Fruit fly (Drosophila melanogaster) whole organism, embryonic: ENCODE results near the gene CG11068.

Experiments
- Atf3 ChIP-seq: fragments of 200-800 bp; sonication (Bioruptor generic); optimal IDR thresholded peaks from 3 replicates; lab custom pipeline; 2016; ENCODE audit warnings: missing biosample characterization, missing genetic modification characterization
- BtbVII ChIP-seq: fragments of 200-800 bp; sonication (Bioruptor generic); optimal IDR thresholded peaks from 3 replicates; lab custom pipeline; 2017; ENCODE audit warnings: missing biosample characterization, mild to moderate bottlenecking, missing genetic modification characterization
- CG11504 ChIP-seq: fragments of 200-800 bp; sonication (Bioruptor generic); optimal IDR thresholded peaks from 3 replicates; lab custom pipeline; 2019; ENCODE audit warnings: missing biosample characterization, mild to moderate bottlenecking, missing genetic modification characterization, moderate library complexity
- CG12104 ChIP-seq: fragments of 200-800 bp; sonication (Bioruptor generic); optimal IDR thresholded peaks from 3 replicates; lab custom pipeline; 2016; ENCODE audit warnings: missing biosample characterization, missing genetic modification characterization
- CG14050 ChIP-seq: fragments of 200-800 bp; sonication (Bioruptor generic); IDR thresholded peaks from 3 replicates; pipeline ENCODE4 v1.3.6; 2022; ENCODE audit warnings: missing biosample characterization, missing genetic modification characterization
- CG14667 ChIP-seq: fragments of 200-800 bp; sonication (Bioruptor generic); IDR thresholded peaks from 2 replicates; pipeline ENCODE4 v1.3.6; 2022; ENCODE audit warnings: missing biosample characterization, missing genetic modification characterization
- CG14710 ChIP-seq: fragments of 200-800 bp; sonication (Bioruptor generic); optimal IDR thresholded peaks from 3 replicates; lab custom pipeline; 2019; ENCODE audit warnings: missing biosample characterization, mild to moderate bottlenecking, missing genetic modification characterization, moderate library complexity
- CG1529 ChIP-seq: fragments of 200-800 bp; sonication (Bioruptor generic); optimal IDR thresholded peaks from 3 replicates; lab custom pipeline; 2018; ENCODE audit warnings: missing biosample characterization, missing genetic modification characterization
- CG17568 ChIP-seq: fragments of 200-800 bp; sonication (Bioruptor generic); optimal IDR thresholded peaks from 2 replicates; lab custom pipeline; 2018; ENCODE audit warnings: missing biosample characterization, mild to moderate bottlenecking, missing genetic modification characterization, moderate library complexity
- CG18619 ChIP-seq: fragments of 200-800 bp; sonication (Bioruptor generic); optimal IDR thresholded peaks from 3 replicates; lab custom pipeline; 2017; ENCODE audit warnings: missing biosample characterization, mild to moderate bottlenecking, missing genetic modification characterization
- CG2120 ChIP-seq: fragments of 200-800 bp; sonication (Bioruptor generic); optimal IDR thresholded peaks from 3 replicates; lab custom pipeline; 2016; ENCODE audit warnings: missing biosample characterization, missing genetic modification characterization
- CG2875 ChIP-seq: fragments of 200-800 bp; sonication (Bioruptor generic); optimal IDR thresholded peaks from 2 replicates; lab custom pipeline; 2017; ENCODE audit warnings: missing biosample characterization, mild to moderate bottlenecking, missing genetic modification characterization, missing genetic modification reagents
- CG2889 ChIP-seq: fragments of 200-800 bp; sonication (Bioruptor generic); IDR thresholded peaks from 3 replicates; pipeline ENCODE4 v1.3.6; 2022; ENCODE audit warnings: missing biosample characterization, missing genetic modification characterization
- CG4404 ChIP-seq: fragments of 200-800 bp; sonication (Bioruptor generic); IDR thresholded peaks from 2 replicates; pipeline ENCODE4 v1.3.6; 2022; ENCODE audit warnings: missing biosample characterization, missing genetic modification characterization
- CG7786 ChIP-seq: fragments of 200-800 bp; sonication (Bioruptor generic); optimal IDR thresholded peaks from 2 replicates; lab custom pipeline; 2016; ENCODE audit warnings: missing biosample characterization, missing genetic modification characterization
- CG9932 ChIP-seq: fragments of 200-800 bp; sonication (Bioruptor generic); IDR thresholded peaks from 2 replicates; pipeline ENCODE4 v1.3.6; 2022; ENCODE audit warnings: missing biosample characterization, missing genetic modification characterization
- CrebB ChIP-seq: fragments of 200-800 bp; sonication (Bioruptor generic); optimal IDR thresholded peaks from 3 replicates; lab custom pipeline; 2018; ENCODE audit warnings: missing biosample characterization, mild to moderate bottlenecking, missing genetic modification characterization
- Dek ChIP-seq: fragments of 200-800 bp; sonication (Bioruptor generic); optimal IDR thresholded peaks from 3 replicates; lab custom pipeline; 2019; ENCODE audit warnings: missing biosample characterization, mild to moderate bottlenecking, missing genetic modification characterization, moderate library complexity
- Dll ChIP-seq: fragments of 200-800 bp; sonication (Bioruptor generic); IDR thresholded peaks from 4 replicates; pipeline ENCODE4 v1.3.6; 2022; ENCODE audit warnings: missing biosample characterization, missing genetic modification characterization; ENCODE audit not compliant: partially characterized antibody
- E2f1 ChIP-seq: fragments of 200-800 bp; sonication (Bioruptor generic); IDR thresholded peaks from 2 replicates; pipeline ENCODE4 v1.3.6; 2022; ENCODE audit warnings: missing biosample characterization, missing genetic modification characterization
- GATAe ChIP-seq: fragments of 200-800 bp; sonication (Bioruptor generic); conservative IDR thresholded peaks from 2 replicates; pipeline ENCODE4 v1.3.6; 2022; ENCODE audit warnings: missing biosample characterization, missing genetic modification characterization
- HLH3B ChIP-seq: fragments of 200-800 bp; sonication (Bioruptor generic); IDR thresholded peaks from 2 replicates; pipeline ENCODE4 v1.3.6; 2022; ENCODE audit warnings: missing biosample characterization, missing genetic modification characterization
- Nf-YA ChIP-seq: fragments of 200-800 bp; sonication (Bioruptor generic); IDR thresholded peaks from 2 replicates; pipeline ENCODE4 v1.3.6; 2022; ENCODE audit warnings: missing biosample characterization, missing genetic modification characterization
- Oaz ChIP-seq: fragments of 200-800 bp; sonication (Bioruptor generic); IDR thresholded peaks from 2 replicates; pipeline ENCODE4 v1.3.6; 2022; ENCODE audit warnings: missing biosample characterization, missing genetic modification characterization
- Oli ChIP-seq: fragments of 200-800 bp; sonication (Bioruptor generic); optimal IDR thresholded peaks from 2 replicates; lab custom pipeline; 2018; ENCODE audit warnings: missing biosample characterization, mild to moderate bottlenecking, missing genetic modification characterization, moderate library complexity
- Pdp1 ChIP-seq, 2 experiments: fragments of 200-800 bp; sonication (Bioruptor generic); optimal IDR thresholded peaks; 3 replicates each; lab custom pipeline; 2016; ENCODE audit warnings: missing biosample characterization in 2 of 2, missing genetic modification characterization in 2 of 2, mild to moderate bottlenecking in 1 of 2, moderate library complexity in 1 of 2
- Poxn ChIP-seq: fragments of 200-800 bp; sonication (Bioruptor generic); IDR thresholded peaks from 2 replicates; pipeline ENCODE4 v1.3.6; 2022; ENCODE audit warnings: missing biosample characterization, missing genetic modification characterization
- Side ChIP-seq: fragments of 200-800 bp; sonication (Bioruptor generic); optimal IDR thresholded peaks from 2 replicates; lab custom pipeline; 2016; ENCODE audit warnings: missing biosample characterization, missing genetic modification characterization
- Sox100B ChIP-seq: fragments of 200-800 bp; sonication (Bioruptor generic); optimal IDR thresholded peaks from 3 replicates; lab custom pipeline; 2018; ENCODE audit warnings: missing biosample characterization, mild to moderate bottlenecking, missing genetic modification characterization
- TFAM ChIP-seq: fragments of 200-800 bp; sonication (Bioruptor generic); optimal IDR thresholded peaks from 2 replicates; lab custom pipeline; 2017; ENCODE audit warnings: missing biosample characterization, missing genetic modification characterization, inconsistent platforms
- ab ChIP-seq: fragments of 200-800 bp; sonication (Bioruptor generic); optimal IDR thresholded peaks from 2 replicates; lab custom pipeline; 2016; ENCODE audit warnings: missing biosample characterization, missing genetic modification characterization
- ac ChIP-seq: fragments of 200-800 bp; sonication (Bioruptor generic); optimal IDR thresholded peaks from 3 replicates; lab custom pipeline; 2017; ENCODE audit warnings: missing biosample characterization, mild to moderate bottlenecking, missing genetic modification characterization
- ara ChIP-seq: fragments of 200-800 bp; sonication (Bioruptor generic); IDR thresholded peaks from 2 replicates; pipeline ENCODE4 v1.3.6; 2022; ENCODE audit warnings: missing biosample characterization, missing genetic modification characterization
- bab2 ChIP-seq: fragments of 200-800 bp; sonication (Bioruptor generic); optimal IDR thresholded peaks from 2 replicates; lab custom pipeline; 2016; ENCODE audit warnings: missing biosample characterization, missing genetic modification characterization
- bcd ChIP-seq: fragments of 200-800 bp; sonication (Bioruptor generic); optimal IDR thresholded peaks from 2 replicates; lab custom pipeline; 2017; ENCODE audit warnings: missing biosample characterization, mild to moderate bottlenecking, missing genetic modification characterization
- btn ChIP-seq: fragments of 200-800 bp; sonication (Bioruptor generic); optimal IDR thresholded peaks from 2 replicates; lab custom pipeline; 2016; ENCODE audit warnings: missing biosample characterization, missing genetic modification characterization
- dpn ChIP-seq, 2 experiments: fragments of 200-800 bp; sonication (Bioruptor generic); optimal IDR thresholded peaks; 3 replicates each; lab custom pipeline; 2016; ENCODE audit warnings: missing biosample characterization in 2 of 2, missing genetic modification characterization in 2 of 2
- eyg ChIP-seq: fragments of 200-800 bp; sonication (Bioruptor generic); optimal IDR thresholded peaks from 3 replicates; lab custom pipeline; 2016; ENCODE audit warnings: missing biosample characterization, missing genetic modification characterization
- ftz-f1 ChIP-seq: fragments of 200-800 bp; sonication (Bioruptor generic); optimal IDR thresholded peaks from 2 replicates; lab custom pipeline; 2016; ENCODE audit warnings: missing biosample characterization, missing genetic modification characterization
- gcm2 ChIP-seq: fragments of 200-800 bp; sonication (Bioruptor generic); optimal IDR thresholded peaks from 2 replicates; lab custom pipeline; 2016; ENCODE audit warnings: missing biosample characterization, missing genetic modification characterization
- grau ChIP-seq: fragments of 200-800 bp; optimal IDR thresholded peaks from 3 replicates; lab custom pipeline; 2019; ENCODE audit warnings: missing biosample characterization, mild to moderate bottlenecking, missing genetic modification characterization, moderate library complexity
- jigr1 ChIP-seq: fragments of 200-800 bp; sonication (Bioruptor generic); IDR thresholded peaks from 3 replicates; pipeline ENCODE4 v1.3.6; 2022; ENCODE audit warnings: missing biosample characterization, missing genetic modification characterization
- jumu ChIP-seq: fragments of 200-800 bp; sonication (Bioruptor generic); optimal IDR thresholded peaks from 3 replicates; lab custom pipeline; 2016; ENCODE audit warnings: missing biosample characterization, missing genetic modification characterization
- maf-S ChIP-seq: fragments of 200-800 bp; sonication (Bioruptor generic); optimal IDR thresholded peaks from 2 replicates; lab custom pipeline; 2016; ENCODE audit warnings: missing biosample characterization, missing genetic modification characterization
- odd ChIP-seq: fragments of 200-800 bp; sonication (Bioruptor generic); optimal IDR thresholded peaks from 2 replicates; lab custom pipeline; 2017; ENCODE audit warnings: missing biosample characterization, mild to moderate bottlenecking, missing genetic modification characterization
- otp ChIP-seq: fragments of 200-800 bp; sonication (Bioruptor generic); IDR thresholded peaks from 3 replicates; pipeline ENCODE4, ENCODE4 v1.3.6; 2022; ENCODE audit warnings: missing biosample characterization, missing genetic modification characterization
- pum ChIP-seq: fragments of 200-800 bp; sonication (Bioruptor generic); optimal IDR thresholded peaks from 2 replicates; lab custom pipeline; 2016; ENCODE audit warnings: missing biosample characterization, missing genetic modification characterization
- ro ChIP-seq: fragments of 200-800 bp; sonication (Bioruptor generic); IDR thresholded peaks from 2 replicates; pipeline ENCODE4 v1.3.6; 2022; ENCODE audit warnings: missing biosample characterization, missing genetic modification characterization
- sd ChIP-seq: fragments of 200-800 bp; sonication (Bioruptor generic); optimal IDR thresholded peaks from 3 replicates; lab custom pipeline; 2018; ENCODE audit warnings: missing biosample characterization, mild to moderate bottlenecking, missing genetic modification characterization, moderate library complexity
- stwl ChIP-seq: fragments of 200-800 bp; sonication (Bioruptor generic); optimal IDR thresholded peaks from 3 replicates; lab custom pipeline; 2018; ENCODE audit warnings: missing biosample characterization, mild to moderate bottlenecking, missing genetic modification characterization, moderate library complexity

The CG11068 gene

DNA sequence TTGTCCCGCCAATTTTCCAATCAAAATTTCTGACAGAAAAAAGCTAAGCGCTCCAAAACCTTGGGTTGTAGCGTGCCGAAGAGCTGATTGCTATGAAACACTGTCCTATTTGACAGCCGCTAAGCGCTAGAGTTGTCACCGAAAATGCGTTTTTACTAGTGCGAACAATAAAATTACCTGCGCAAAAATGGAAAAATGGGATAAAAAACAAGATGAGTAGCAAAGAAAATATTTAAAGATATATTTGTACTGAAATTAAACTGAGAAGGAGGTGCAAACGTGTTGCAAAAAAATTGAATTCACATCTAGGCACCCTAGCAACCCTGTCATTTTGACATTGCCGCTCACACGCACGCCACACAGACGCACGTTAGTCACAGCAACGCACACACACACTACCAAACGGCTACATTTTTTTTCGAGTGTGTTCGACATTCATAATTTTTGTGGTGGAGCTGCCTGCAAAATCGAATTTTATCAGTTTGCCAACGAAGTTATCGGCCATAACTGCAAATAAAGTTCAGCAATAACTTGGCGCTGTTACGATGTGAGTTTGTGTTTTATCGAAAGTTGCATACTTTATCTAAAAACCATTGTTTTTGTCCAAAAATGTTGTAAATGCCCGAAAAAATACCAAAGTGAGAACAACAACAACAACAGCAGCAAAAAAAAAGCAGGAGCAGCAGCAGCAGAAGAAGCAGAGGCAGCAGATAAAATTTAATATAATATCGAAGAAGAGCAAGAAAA, 41.1 kb downstream of the CG11068 start, which contains the start of gene ben (continued):
- peak; percentile 64 for TF ChIP-seq BtbVII
- peak; percentile 51 for TF ChIP-seq CG2875 (GFP tag; lab: Kevin White, UChicago)
- peak; percentile 60 for TF ChIP-seq odd (GFP tag; lab: Kevin White, UChicago)
- TF ChIP-seq CG18619 (GFP tag; lab: Kevin White, UChicago), result peak; percentile 86
- no peak for TF ChIP-seq ab (GFP tag; lab: Kevin White, UChicago)
- peak; percentile 83 for TF ChIP-seq CG9932 (GFP tag; lab: Robert Waterston, UW)
- TF ChIP-seq ara (GFP tag; lab: Robert Waterston, UW), result peak; percentile 66
- peak; percentile 86 for TF ChIP-seq Oli (tag; lab: Kevin White, UChicago)
- TF ChIP-seq maf-S (GFP tag; lab: Kevin White, UChicago), result peak; percentile 74
- TF ChIP-seq grau (tag; lab: Kevin White, UChicago), result peak; percentile 86
- TF ChIP-seq Side (GFP tag; lab: Kevin White, UChicago), result peak; percentile 44
- TF ChIP-seq HLH3B (GFP tag; lab: Robert Waterston, UW), result peak; percentile 78
- no peak for TF ChIP-seq GATAe (GFP tag; lab: Robert Waterston, UW)
- TF ChIP-seq jumu (GFP tag; lab: Kevin White, UChicago), result peak; percentile 83
- peak; percentile 87 for TF ChIP-seq CG14710 (tag; lab: Kevin White, UChicago)
- TF ChIP-seq dpn (GFP tag; optimal IDR thresholded peaks at IDR 0.05; lab: Kevin White, UChicago), result peak; percentile 86 to 88
- TF ChIP-seq CG4404 (GFP tag; lab: Robert Waterston, UW), result peak; percentile 87
- TF ChIP-seq E2f1 (GFP tag; lab: Robert Waterston, UW), result peak; percentile 85
- peak; percentile 81 for TF ChIP-seq CG7786 (GFP tag; lab: Kevin White, UChicago)
- TF ChIP-seq Nf-YA (GFP tag; lab: Robert Waterston, UW), result 0 out of 2 replicates have a peak, but pooled peaks have one; percentile 45
- TF ChIP-seq sd, result peak; percentile 55
- peak; percentile 84 for TF ChIP-seq stwl (tag; lab: Kevin White, UChicago)
- peak; percentile 88 for TF ChIP-seq pum
- peak; percentile 72 for TF ChIP-seq bab2
- TF ChIP-seq CG1529 (GFP tag; lab: Kevin White, UChicago), result peak; percentile 68
- peak; percentile 50 for TF ChIP-seq gcm2 (GFP tag; lab: Kevin White, UChicago)
- TF ChIP-seq CG17568 (GFP tag; lab: Kevin White, UChicago), result peak; percentile 45
- TF ChIP-seq CG2120 (GFP tag; lab: Kevin White, UChicago), result peak; percentile 88
- TF ChIP-seq bcd (GFP tag; lab: Kevin White, UChicago), result peak; percentile 90
- peak; percentile 66 for TF ChIP-seq Sox100B
- peak; percentile 70 for TF ChIP-seq CG14050
- peak; percentile 53 for TF ChIP-seq CrebB
- TF ChIP-seq TFAM (GFP tag; lab: Kevin White, UChicago), result no peak
- TF ChIP-seq eyg, result peak; percentile 60
- TF ChIP-seq ftz-f1 (GFP tag; lab: Kevin White, UChicago), result no peak
- TF ChIP-seq CG2889, result peak; percentile 78
- peak; percentile 78 for TF ChIP-seq Atf3 (GFP tag; lab: Kevin White, UChicago)
- peak; percentile 29; the same call in 1 of the 2 replicates for TF ChIP-seq Poxn (GFP tag; lab: Robert Waterston, UW)
- no peak; the same call in 2 of the 3 replicates for TF ChIP-seq jigr1 (GFP tag; lab: Robert Waterston, UW)
- peak; percentile 81 for TF ChIP-seq Dek (tag; lab: Kevin White, UChicago)
- TF ChIP-seq Dll (GFP tag; lab: Robert Waterston, UW), result no peak
- TF ChIP-seq btn, result peak; percentile 36
- peak; percentile 35 for TF ChIP-seq ac
- peak; percentile 72 for TF ChIP-seq CG12104 (GFP tag; lab: Kevin White, UChicago)
- peak; percentile 89 for TF ChIP-seq CG11504 (tag; lab: Kevin White, UChicago)
- TF ChIP-seq Pdp1 (GFP tag; optimal IDR thresholded peaks at IDR 0.05; lab: Kevin White, UChicago), result peak; percentile 71 to 85
- TF ChIP-seq ro (GFP tag; lab: Robert Waterston, UW), result peak; percentile 38; the same call in 1 of the 2 replicates
- TF ChIP-seq CG14667 (GFP tag; lab: Robert Waterston, UW), result peak; percentile 83
- peak; percentile 57; the same call in 1 of the 3 replicates for TF ChIP-seq otp (GFP tag; lab: Robert Waterston, UW)
- TF ChIP-seq Oaz (GFP tag; lab: Robert Waterston, UW), result peak; percentile 43; the same call in 1 of the 2 replicates
